Worm (Caenorhabditis elegans) whole organism, L4 larva: ENCODE results near the gene map-1.

Source experiments
- F44E2.7 ChIP-seq: fragments of 200-800 bp; sonication (Bioruptor generic); IDR thresholded peaks from 2 replicates; pipeline ENCODE4 v2.1.2; 2022; ENCODE audit warnings: missing genetic modification characterization, missing compliant biosample characterization
- R02D3.7 ChIP-seq: fragments of 150-350 bp; sonication (generic microtip); optimal IDR thresholded peaks from 3 replicates; lab custom pipeline; 2014; ENCODE audit warnings: missing biosample characterization, missing genetic modification characterization
- ZK546.5 ChIP-seq, 2 experiments: sonication (generic microtip); optimal IDR thresholded peaks; 2 replicates each; lab custom pipeline; 2017; ENCODE audit warnings: missing biosample characterization in 2 of 2, missing genetic modification characterization in 2 of 2
- aha-1 ChIP-seq: fragments of 150-350 bp; peaks from one replicate; lab custom pipeline; 2014; ENCODE audit warnings: missing biosample characterization, missing genetic modification characterization
- attf-4 ChIP-seq: sonication (generic microtip); optimal IDR thresholded peaks from 3 replicates; lab custom pipeline; 2017; ENCODE audit warnings: missing biosample characterization, missing genetic modification characterization
- ceh-28 ChIP-seq: fragments of 150-350 bp; optimal IDR thresholded peaks from 2 replicates; lab custom pipeline; 2014; ENCODE audit warnings: missing biosample characterization, missing genetic modification reagents, missing genetic modification characterization
- ceh-62 ChIP-seq: sonication (generic microtip); optimal IDR thresholded peaks from 2 replicates; lab custom pipeline; 2017; ENCODE audit warnings: missing biosample characterization, missing genetic modification characterization
- daf-16 ChIP-seq, 3 experiments: sonication (generic microtip); optimal IDR thresholded peaks; 2 replicates each; lab custom pipeline; 2016 to 2017; ENCODE audit warnings: missing genetic modification characterization in 3 of 3, missing genetic modification reagents in 3 of 3, mild to moderate bottlenecking in 2 of 3, missing compliant biosample characterization in 2 of 3, missing biosample characterization in 1 of 3, moderate library complexity in 1 of 3
- dmd-9 ChIP-seq: fragments of 200-800 bp; sonication (Bioruptor generic); IDR thresholded peaks from 2 replicates; pipeline ENCODE4 v1.3.6; 2022; ENCODE audit warnings: missing genetic modification reagents, missing genetic modification characterization, missing compliant biosample characterization
- dpl-1 ChIP-seq: fragments of 150-350 bp; optimal IDR thresholded peaks from 2 replicates; lab custom pipeline; 2014; ENCODE audit warnings: missing biosample characterization, missing genetic modification reagents, missing genetic modification characterization
- dve-1 ChIP-seq: sonication (generic microtip); optimal IDR thresholded peaks from 2 replicates; lab custom pipeline; 2017; ENCODE audit warnings: antibody characterized with exemption, mild to moderate bottlenecking, missing genetic modification characterization, missing compliant biosample characterization; ENCODE audit not compliant: insufficient read depth
- egl-27 ChIP-seq: sonication (generic microtip); optimal IDR thresholded peaks from 3 replicates; lab custom pipeline; 2017; ENCODE audit warnings: missing biosample characterization, missing genetic modification reagents, missing genetic modification characterization
- egl-43 ChIP-seq: fragments of 200-800 bp; sonication (Bioruptor generic); IDR thresholded peaks from 2 replicates; pipeline ENCODE4 v1.3.6; 2022; ENCODE audit warnings: missing genetic modification reagents, missing genetic modification characterization, missing compliant biosample characterization
- fkh-10 ChIP-seq: fragments of 150-350 bp; optimal IDR thresholded peaks from 2 replicates; lab custom pipeline; 2014; ENCODE audit warnings: missing biosample characterization, missing genetic modification reagents, missing genetic modification characterization
- fos-1 ChIP-seq: fragments of 150-350 bp; optimal IDR thresholded peaks from 2 replicates; lab custom pipeline; 2014; ENCODE audit warnings: missing biosample characterization, missing genetic modification characterization
- gei-8 ChIP-seq: fragments of 200-800 bp; sonication (Bioruptor generic); optimal IDR thresholded peaks from 2 replicates; lab custom pipeline; 2018; ENCODE audit warnings: mild to moderate bottlenecking, missing genetic modification characterization, missing compliant biosample characterization
- hif-1 ChIP-seq, 2 experiments: sonication (generic microtip); optimal IDR thresholded peaks; 2 replicates each; lab custom pipeline; 2016 to 2017; ENCODE audit warnings: missing compliant biosample characterization in 2 of 2, missing genetic modification characterization in 2 of 2, missing genetic modification reagents in 2 of 2, missing genotype in 2 of 2, mild to moderate bottlenecking in 1 of 2
- hlh-11 ChIP-seq: fragments of 200-800 bp; sonication (Bioruptor generic); optimal IDR thresholded peaks from 2 replicates; lab custom pipeline; 2018; ENCODE audit warnings: mild to moderate bottlenecking, missing genetic modification characterization, missing compliant biosample characterization
- hlh-30 ChIP-seq: sonication (generic microtip); optimal IDR thresholded peaks from 2 replicates; lab custom pipeline; 2017; ENCODE audit warnings: antibody characterized with exemption, mild to moderate bottlenecking, missing genetic modification characterization, missing compliant biosample characterization; ENCODE audit not compliant: insufficient read depth
- lin-1 ChIP-seq: fragments of 200-800 bp; sonication (Bioruptor generic); IDR thresholded peaks from 2 replicates; pipeline ENCODE4 v1.3.6; 2022; ENCODE audit warnings: missing genetic modification reagents, missing genetic modification characterization, missing compliant biosample characterization
- lin-15B ChIP-seq: fragments of 150-350 bp; sonication (generic microtip); optimal IDR thresholded peaks from 3 replicates; lab custom pipeline; 2014; ENCODE audit warnings: missing biosample characterization, missing genetic modification characterization
- lin-29 ChIP-seq: fragments of 200-800 bp; sonication (Bioruptor generic); IDR thresholded peaks from 2 replicates; pipeline ENCODE4 v1.3.6; 2022; ENCODE audit warnings: missing genetic modification reagents, missing genetic modification characterization, missing compliant biosample characterization
- lin-38 ChIP-seq: fragments of 200-800 bp; sonication (Bioruptor generic); IDR thresholded peaks from 2 replicates; pipeline ENCODE4 v1.3.6; 2022; ENCODE audit warnings: missing genetic modification reagents, missing genetic modification characterization, missing compliant biosample characterization
- lsy-2 ChIP-seq, 2 experiments: fragments of 150-350 bp in 1 of 2; sonication (generic microtip) in 1 of 2; optimal IDR thresholded peaks; 2 replicates each; lab custom pipeline; 2014 to 2017; ENCODE audit warnings: missing biosample characterization in 2 of 2, missing genetic modification characterization in 2 of 2
- madf-5 ChIP-seq, 2 experiments: fragments of 200-800 bp; sonication (Bioruptor generic); IDR thresholded peaks; 2 replicates each; pipeline ENCODE4 v1.3.6; 2022; ENCODE audit warnings: missing compliant biosample characterization in 2 of 2, missing genetic modification characterization in 2 of 2
- madf-9 ChIP-seq: fragments of 200-800 bp; sonication (Bioruptor generic); conservative IDR thresholded peaks from 2 replicates; pipeline ENCODE4 v1.3.6; 2022; ENCODE audit warnings: missing genetic modification reagents, missing genetic modification characterization, missing compliant biosample characterization
- mdl-1 ChIP-seq, 2 experiments: fragments of 150-350 bp in 1 of 2; sonication (generic microtip) in 1 of 2; optimal IDR thresholded peaks; 2 replicates each; lab custom pipeline; 2014 to 2017; ENCODE audit warnings: missing biosample characterization in 2 of 2, missing genetic modification characterization in 2 of 2
- mdt-29 ChIP-seq: fragments of 200-800 bp; sonication (Bioruptor generic); IDR thresholded peaks from 2 replicates; pipeline ENCODE4 v1.3.6; 2022; ENCODE audit warnings: missing genetic modification reagents, missing genetic modification characterization, missing compliant biosample characterization
- mep-1 ChIP-seq: fragments of 150-350 bp; sonication (generic microtip); optimal IDR thresholded peaks from 3 replicates; lab custom pipeline; 2014; ENCODE audit warnings: missing biosample characterization, missing genetic modification characterization
- mes-2 ChIP-seq: sonication (generic microtip); optimal IDR thresholded peaks from 2 replicates; lab custom pipeline; 2016; ENCODE audit warnings: missing genotype, mild to moderate bottlenecking, missing genetic modification characterization, missing compliant biosample characterization; ENCODE audit not compliant: poor library complexity, severe bottlenecking
- nhr-102 ChIP-seq: sonication (generic microtip); optimal IDR thresholded peaks from 2 replicates; lab custom pipeline; 2016; ENCODE audit warnings: mild to moderate bottlenecking, missing genetic modification characterization, moderate library complexity, missing compliant biosample characterization
- nhr-11 ChIP-seq: fragments of 150-350 bp; optimal IDR thresholded peaks from 2 replicates; lab custom pipeline; 2014; ENCODE audit warnings: missing biosample characterization, missing genetic modification characterization
- nhr-111 ChIP-seq: fragments of 200-800 bp; sonication (Bioruptor generic); optimal IDR thresholded peaks from 2 replicates; lab custom pipeline; 2018; ENCODE audit warnings: mild to moderate bottlenecking, missing genetic modification characterization, missing compliant biosample characterization
- nhr-28 ChIP-seq: fragments of 150-350 bp; optimal IDR thresholded peaks from 2 replicates; lab custom pipeline; 2014; ENCODE audit warnings: missing biosample characterization, missing genetic modification characterization
- nhr-41 ChIP-seq: fragments of 200-800 bp; sonication (Bioruptor generic); IDR thresholded peaks from 2 replicates; pipeline ENCODE4 v1.3.6; 2022; ENCODE audit warnings: missing genetic modification reagents, missing genetic modification characterization, missing compliant biosample characterization
- nhr-77 ChIP-seq: fragments of 150-350 bp; optimal IDR thresholded peaks from 2 replicates; lab custom pipeline; 2014; ENCODE audit warnings: missing biosample characterization, missing genetic modification characterization
- pha-4 ChIP-seq, 2 experiments: fragments of 150-350 bp in 1 of 2; fragments of 200-800 bp in 1 of 2; sonication (Bioruptor generic) in 1 of 2; IDR thresholded peaks in 1 of 2; optimal IDR thresholded peaks in 1 of 2; 2 replicates each; pipeline versions ENCODE4 v1.3.6 to Lab custom; 2014 to 2022; ENCODE audit warnings: missing genetic modification characterization in 2 of 2, missing genetic modification reagents in 2 of 2, missing biosample characterization in 1 of 2, missing compliant biosample characterization in 1 of 2
- rbr-2 ChIP-seq: sonication (generic microtip); optimal IDR thresholded peaks from 2 replicates; lab custom pipeline; 2016; ENCODE audit warnings: missing genotype, missing genetic modification characterization, missing compliant biosample characterization
- saeg-2 ChIP-seq: fragments of 200-800 bp; sonication (Bioruptor generic); IDR thresholded peaks from 2 replicates; pipeline ENCODE4 v1.3.6; 2022; ENCODE audit warnings: missing genetic modification reagents, missing genetic modification characterization, missing compliant biosample characterization
- skn-1 ChIP-seq: fragments of 150-350 bp; optimal IDR thresholded peaks from 2 replicates; lab custom pipeline; 2014; ENCODE audit warnings: missing biosample characterization, missing genetic modification characterization
- snpc-4 ChIP-seq: fragments of 150-350 bp; optimal IDR thresholded peaks from 2 replicates; lab custom pipeline; 2014; ENCODE audit warnings: missing biosample characterization, missing genetic modification characterization
- spr-3 ChIP-seq: fragments of 200-800 bp; sonication (Bioruptor generic); optimal IDR thresholded peaks from 2 replicates; lab custom pipeline; 2018; ENCODE audit warnings: mild to moderate bottlenecking, missing genetic modification characterization, missing compliant biosample characterization
- tag-97 ChIP-seq: fragments of 200-800 bp; sonication (Bioruptor generic); IDR thresholded peaks from 2 replicates; pipeline ENCODE4 v1.3.6; 2022; ENCODE audit warnings: missing genetic modification characterization, missing compliant biosample characterization
- unc-62 ChIP-seq, 3 experiments: fragments of 150-350 bp in 1 of 3; sonication (generic microtip); optimal IDR thresholded peaks in 2 of 3; peaks in 1 of 3; 1 replicate in 1 of 3; 2 replicates in 2 of 3; lab custom pipeline; 2014 to 2017; ENCODE audit warnings: missing biosample characterization in 3 of 3, missing genetic modification characterization in 3 of 3, missing genetic modification reagents in 3 of 3, missing genotype in 1 of 3
- zag-1 ChIP-seq: fragments of 150-350 bp; optimal IDR thresholded peaks from 2 replicates; lab custom pipeline; 2014; ENCODE audit warnings: missing biosample characterization, missing genetic modification characterization
- ztf-7 ChIP-seq: fragments of 150-350 bp; optimal IDR thresholded peaks from 2 replicates; lab custom pipeline; 2014; ENCODE audit warnings: missing biosample characterization, missing genetic modification characterization

map-1 gene

ce11 chrIV:3700554-3700953, 13.9 kb upstream of the map-1 start, which contains the start of gene Y37E11AL.9:
Gene Y37E11AL.9 (minus strand): TSS chrIV:3700654.
- TF ChIP-seq daf-16 (GFP tag; optimal IDR thresholded peaks at IDR 0.05; lab: Kevin White, UChicago) (no peak), daf-16 (tag; optimal IDR thresholded peaks at IDR 0.05; lab: Kevin White, UChicago) (no peak), mdl-1 (tag; optimal IDR thresholded peaks at IDR 0.05; lab: Kevin White, UChicago) (no peak), hlh-11 (no peak), F44E2.7 (no peak), ZK546.5 (tag; optimal IDR thresholded peaks at IDR 0.05; lab: Kevin White, UChicago) (no peak), nhr-41 (no peak), nhr-77 (tag; lab: Kevin White, UChicago) (no peak), mes-2 (tag; lab: Kevin White, UChicago) (no peak), hif-1 (tag; optimal IDR thresholded peaks at IDR 0.05; lab: Kevin White, UChicago) (no peak), madf-9 (GFP tag; lab: Robert Waterston, UW) (no peak), lin-15B (tag; lab: Kevin White, UChicago) (no peak), lin-29 (GFP tag; lab: Robert Waterston, UW) (no peak), fos-1 (no peak), spr-3 (no peak), unc-62 (GFP tag; optimal IDR thresholded peaks at IDR 0.05 in 1 of 2; lab: Kevin White, UChicago) (no peak), unc-62 (tag; optimal IDR thresholded peaks at IDR 0.05; lab: Kevin White, UChicago) (no peak), lin-1 (GFP tag; lab: Robert Waterston, UW) (no peak)
- TF ChIP-seq, all 104 proteins: peak for 0

DNA sequence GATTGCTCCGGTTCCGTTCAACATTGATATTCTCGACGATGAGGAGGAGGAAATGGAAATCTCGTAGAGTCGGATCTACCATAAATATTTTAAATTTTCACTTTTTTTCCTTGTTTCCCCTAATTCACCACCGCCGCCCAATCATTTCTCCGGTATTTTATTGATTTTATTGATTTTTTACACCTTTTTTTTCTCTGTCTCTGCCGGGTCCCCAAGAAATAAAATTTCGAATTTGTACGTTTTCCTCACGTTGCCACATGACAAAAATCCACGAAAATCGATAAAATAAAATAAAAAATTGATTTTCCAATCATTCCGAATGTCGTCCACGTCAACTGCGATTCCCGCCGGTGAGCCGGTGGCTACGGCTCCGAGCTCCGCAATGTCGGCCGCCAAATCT, 11.5 kb upstream of the map-1 start, which contains the start of gene Y37E11AL.2:
Y37E11AL.2 (plus strand) TSS at position 301 of the 400 bp plus-strand sequence.
- TF ChIP-seq ceh-62 (tag; lab: Kevin White, UChicago): no peak
- TF ChIP-seq saeg-2 (GFP tag; lab: Robert Waterston, UW): no peak
- TF ChIP-seq nhr-102 (tag; lab: Kevin White, UChicago): no peak
- no peak for TF ChIP-seq nhr-41
- no peak for TF ChIP-seq tag-97 (GFP tag; lab: Robert Waterston, UW)
- no peak for TF ChIP-seq madf-5 (GFP tag; IDR thresholded peaks at IDR 0.05; lab: Robert Waterston, UW)
- no peak for TF ChIP-seq egl-27 (tag; lab: Kevin White, UChicago)
- TF ChIP-seq ceh-28 (tag; lab: Kevin White, UChicago): no peak
- TF ChIP-seq mdt-29 (GFP tag; lab: Robert Waterston, UW): no peak
- no peak for TF ChIP-seq fkh-10 (GFP tag; lab: Kevin White, UChicago)
- TF ChIP-seq skn-1 (tag; lab: Kevin White, UChicago): no peak
- no peak for TF ChIP-seq gei-8 (GFP tag; lab: Kevin White, UChicago)
- TF ChIP-seq snpc-4: no peak
- no peak for TF ChIP-seq R02D3.7

DNA sequence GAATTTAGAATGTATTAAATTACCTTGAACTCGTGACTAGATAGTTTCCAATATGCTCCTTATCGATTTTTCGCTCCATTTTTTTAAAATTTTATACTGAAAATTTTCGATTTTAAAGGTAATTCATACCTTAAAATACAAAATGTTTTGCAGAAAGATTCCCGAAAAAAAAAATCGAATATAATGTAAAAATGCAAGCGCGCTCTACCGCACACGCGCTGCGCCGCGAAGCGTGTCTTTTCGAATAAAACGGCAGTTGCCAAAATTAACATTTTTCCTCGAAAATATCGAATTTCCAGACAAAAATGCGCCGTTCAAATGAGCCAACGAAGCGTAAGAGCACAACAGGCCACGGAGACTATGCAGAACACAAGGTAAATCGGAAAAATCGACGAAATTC, 8.0 kb upstream of the map-1 start, which contains the start of the genes taf-6.2 and Y37E11AL.3:
taf-6.2 (minus strand) TSS at position 96 of the 400 bp plus-strand sequence.
Y37E11AL.3 (plus strand) TSS at position 298 of the 400 bp plus-strand sequence.
- TF ChIP-seq rbr-2 (peak; percentile 20), lsy-2 (tag; optimal IDR thresholded peaks at IDR 0.05; lab: Kevin White, UChicago) (peak in 1 of 2 experiments; percentile 66), fos-1 (no peak), dmd-9 (GFP tag; lab: Robert Waterston, UW) (no peak), egl-43 (GFP tag; lab: Robert Waterston, UW) (no peak), mdl-1 (tag; optimal IDR thresholded peaks at IDR 0.05; lab: Kevin White, UChicago) (no peak), attf-4 (no peak), mep-1 (tag; lab: Kevin White, UChicago) (peak; percentile 33), pha-4 (GFP tag; IDR thresholded peaks at IDR 0.05; lab: Robert Waterston, UW) (no peak), pha-4 (tag; optimal IDR thresholded peaks at IDR 0.05; lab: Kevin White, UChicago) (no peak), zag-1 (tag; lab: Kevin White, UChicago) (no peak), dve-1 (no peak), ztf-7 (no peak), unc-62 (GFP tag; optimal IDR thresholded peaks at IDR 0.05 in 1 of 2; lab: Kevin White, UChicago) (no peak), unc-62 (tag; optimal IDR thresholded peaks at IDR 0.05; lab: Kevin White, UChicago) (no peak), nhr-111 (GFP tag; lab: Kevin White, UChicago) (no peak), nhr-11 (tag; lab: Kevin White, UChicago) (peak; percentile 21), fkh-10 (GFP tag; lab: Kevin White, UChicago) (peak; percentile 14), hlh-30 (tag; lab: Kevin White, UChicago) (peak; percentile 31), mdt-29 (GFP tag; lab: Robert Waterston, UW) (no peak), mes-2 (tag; lab: Kevin White, UChicago) (peak; percentile 79), aha-1 (peak; percentile 29), lin-38 (peak; percentile 97), F44E2.7 (no peak), nhr-28 (tag; lab: Kevin White, UChicago) (peak; percentile 52), madf-9 (GFP tag; lab: Robert Waterston, UW) (no peak), dpl-1 (peak; percentile 88)
